Fruit fly (Drosophila melanogaster): Measurements from ENCODE around the gene p38b.

- TF ChIP-seq CG8478 (optimal IDR thresholded peaks at IDR 0.05) (no peak), CTCF (optimal IDR thresholded peaks at IDR 0.05) (no peak)
Measured at dm6 chr2L:13779162-13779561, 1.3 kb upstream of the p38b start.
